Fruit fly (Drosophila melanogaster) whole organism, embryonic: ENCODE results near the gene nAChRalpha7.

ENCODE experiments used
- Abd-B ChIP-seq: fragments of 200-800 bp; sonication (Bioruptor generic); optimal IDR thresholded peaks from 2 replicates; lab custom pipeline; 2018; ENCODE audit warnings: missing biosample characterization, mild to moderate bottlenecking, missing genetic modification characterization, moderate library complexity
- Antp ChIP-seq: fragments of 200-800 bp; sonication (Bioruptor generic); optimal IDR thresholded peaks from 3 replicates; lab custom pipeline; 2016; ENCODE audit warnings: missing biosample characterization, missing genetic modification characterization
- BEAF-32 ChIP-seq: fragments of 200-800 bp; sonication (Bioruptor generic); optimal IDR thresholded peaks from 3 replicates; lab custom pipeline; 2017; ENCODE audit warnings: missing biosample characterization, missing genetic modification characterization, mild to moderate bottlenecking, moderate library complexity, missing genetic modification reagents
- Bdp1 ChIP-seq: fragments of 200-800 bp; sonication (Bioruptor generic); optimal IDR thresholded peaks from 3 replicates; lab custom pipeline; 2016; ENCODE audit warnings: missing biosample characterization, missing genetic modification characterization
- CG10462 ChIP-seq: fragments of 200-800 bp; sonication (Bioruptor generic); optimal IDR thresholded peaks from 2 replicates; lab custom pipeline; 2016; ENCODE audit warnings: missing biosample characterization, missing genetic modification characterization
- CG11247 ChIP-seq: fragments of 200-800 bp; sonication (Bioruptor generic); IDR thresholded peaks from 2 replicates; pipeline ENCODE4 v1.3.6; 2022; ENCODE audit warnings: missing biosample characterization, missing genetic modification characterization
- CG11696 ChIP-seq: fragments of 200-800 bp; sonication (Bioruptor generic); IDR thresholded peaks from 2 replicates; pipeline ENCODE4 v1.3.6; 2022; ENCODE audit warnings: missing biosample characterization, missing genetic modification characterization
- CG12155 ChIP-seq: fragments of 200-800 bp; sonication (Bioruptor generic); optimal IDR thresholded peaks from 3 replicates; lab custom pipeline; 2016; ENCODE audit warnings: missing biosample characterization, missing genetic modification characterization
- CG13624 ChIP-seq: fragments of 200-800 bp; sonication (Bioruptor generic); optimal IDR thresholded peaks from 2 replicates; lab custom pipeline; 2016; ENCODE audit warnings: missing biosample characterization, missing genetic modification characterization
- CG13894 ChIP-seq: fragments of 200-800 bp; sonication (Bioruptor generic); optimal IDR thresholded peaks from 3 replicates; lab custom pipeline; 2018; ENCODE audit warnings: missing biosample characterization, mild to moderate bottlenecking, missing genetic modification characterization, moderate library complexity
- CG14441 ChIP-seq: fragments of 200-800 bp; sonication (Bioruptor generic); IDR thresholded peaks from 2 replicates; pipeline ENCODE4 v1.3.6; 2022; ENCODE audit warnings: missing biosample characterization, missing genetic modification characterization
- CG15601 ChIP-seq: fragments of 200-800 bp; sonication (Bioruptor generic); optimal IDR thresholded peaks from 3 replicates; lab custom pipeline; 2019; ENCODE audit warnings: missing biosample characterization, mild to moderate bottlenecking, missing genetic modification characterization, moderate library complexity
- CG17328 ChIP-seq: fragments of 200-800 bp; sonication (Bioruptor generic); IDR thresholded peaks from 2 replicates; pipeline ENCODE4 v1.3.6; 2022; ENCODE audit warnings: missing biosample characterization, missing genetic modification characterization
- CG18011 ChIP-seq: fragments of 200-800 bp; sonication (Bioruptor generic); optimal IDR thresholded peaks from 2 replicates; lab custom pipeline; 2017; ENCODE audit warnings: missing biosample characterization, missing genetic modification characterization, mild to moderate bottlenecking, moderate library complexity, missing genotype
- CG2129 ChIP-seq: fragments of 200-800 bp; sonication (Bioruptor generic); IDR thresholded peaks from 2 replicates; pipeline ENCODE4 v1.3.6; 2022; ENCODE audit warnings: missing biosample characterization, missing genetic modification characterization; ENCODE audit not compliant: partially characterized antibody
- CG32772 ChIP-seq: fragments of 200-800 bp; sonication (Bioruptor generic); IDR thresholded peaks from 2 replicates; pipeline ENCODE4 v1.3.6; 2022; ENCODE audit warnings: missing biosample characterization, missing genetic modification characterization
- CG42726 ChIP-seq: fragments of 200-800 bp; sonication (Bioruptor generic); IDR thresholded peaks from 2 replicates; pipeline ENCODE4 v1.3.6; 2022; ENCODE audit warnings: missing biosample characterization, missing genetic modification characterization; ENCODE audit not compliant: partially characterized antibody
- CG6813 ChIP-seq: fragments of 200-800 bp; sonication (Bioruptor generic); optimal IDR thresholded peaks from 2 replicates; lab custom pipeline; 2017; ENCODE audit warnings: missing biosample characterization, missing genetic modification characterization, mild to moderate bottlenecking, moderate library complexity, missing genetic modification reagents
- CG7786 ChIP-seq: fragments of 200-800 bp; sonication (Bioruptor generic); optimal IDR thresholded peaks from 2 replicates; lab custom pipeline; 2016; ENCODE audit warnings: missing biosample characterization, missing genetic modification characterization
- CG8359 ChIP-seq: fragments of 200-800 bp; sonication (Bioruptor generic); optimal IDR thresholded peaks from 2 replicates; lab custom pipeline; 2017; ENCODE audit warnings: missing biosample characterization, mild to moderate bottlenecking, missing genetic modification characterization, borderline replicate concordance
- CG9609 ChIP-seq: fragments of 200-800 bp; sonication (Bioruptor generic); optimal IDR thresholded peaks from 3 replicates; lab custom pipeline; 2016; ENCODE audit warnings: missing biosample characterization, missing genetic modification characterization
- CrebB ChIP-seq: fragments of 200-800 bp; sonication (Bioruptor generic); optimal IDR thresholded peaks from 3 replicates; lab custom pipeline; 2018; ENCODE audit warnings: missing biosample characterization, mild to moderate bottlenecking, missing genetic modification characterization
- Dek ChIP-seq: fragments of 200-800 bp; sonication (Bioruptor generic); optimal IDR thresholded peaks from 3 replicates; lab custom pipeline; 2019; ENCODE audit warnings: missing biosample characterization, mild to moderate bottlenecking, missing genetic modification characterization, moderate library complexity
- Doc3 ChIP-seq: fragments of 200-800 bp; sonication (Bioruptor generic); IDR thresholded peaks from 3 replicates; pipeline ENCODE4 v1.3.6; 2022; ENCODE audit warnings: missing biosample characterization, missing genetic modification characterization; ENCODE audit not compliant: partially characterized antibody
- HHEX ChIP-seq: fragments of 200-800 bp; sonication (Bioruptor generic); optimal IDR thresholded peaks from 3 replicates; lab custom pipeline; 2017; ENCODE audit warnings: missing biosample characterization, mild to moderate bottlenecking, missing genetic modification characterization, missing genetic modification reagents
- Hr51 ChIP-seq, 2 experiments: fragments of 200-800 bp; sonication (Bioruptor generic); optimal IDR thresholded peaks; 2 replicates in 1 of 2; 3 replicates in 1 of 2; lab custom pipeline; 2016 to 2018; ENCODE audit warnings: missing biosample characterization in 2 of 2, missing genetic modification characterization in 2 of 2, mild to moderate bottlenecking in 1 of 2, moderate library complexity in 1 of 2
- NFAT ChIP-seq: fragments of 200-800 bp; sonication (Bioruptor generic); IDR thresholded peaks from 2 replicates; pipeline ENCODE4 v1.3.6; 2022; ENCODE audit warnings: missing biosample characterization, missing genetic modification characterization
- Nf-YA ChIP-seq: fragments of 200-800 bp; sonication (Bioruptor generic); IDR thresholded peaks from 2 replicates; pipeline ENCODE4 v1.3.6; 2022; ENCODE audit warnings: missing biosample characterization, missing genetic modification characterization
- Nf-YB ChIP-seq: fragments of 200-800 bp; sonication (Bioruptor generic); optimal IDR thresholded peaks from 3 replicates; lab custom pipeline; 2019; ENCODE audit warnings: missing biosample characterization, mild to moderate bottlenecking, missing genetic modification characterization, moderate library complexity
- abd-A ChIP-seq: fragments of 200-800 bp; sonication (Bioruptor generic); optimal IDR thresholded peaks from 3 replicates; lab custom pipeline; 2019; ENCODE audit warnings: missing biosample characterization, mild to moderate bottlenecking, missing genetic modification characterization, moderate library complexity
- az2 ChIP-seq: fragments of 200-800 bp; sonication (Bioruptor generic); optimal IDR thresholded peaks from 3 replicates; lab custom pipeline; 2016; ENCODE audit warnings: missing biosample characterization, missing genetic modification characterization
- bsh ChIP-seq, 2 experiments: fragments of 200-800 bp; sonication (Bioruptor generic); optimal IDR thresholded peaks; 2 replicates each; lab custom pipeline; 2017 to 2018; ENCODE audit warnings: mild to moderate bottlenecking in 2 of 2, missing biosample characterization in 2 of 2, missing genetic modification characterization in 2 of 2, moderate library complexity in 1 of 2
- chm ChIP-seq: fragments of 200-800 bp; sonication (Bioruptor generic); IDR thresholded peaks from 2 replicates; pipeline ENCODE4 v1.3.6; 2022; ENCODE audit warnings: missing biosample characterization, missing genetic modification characterization
- chn ChIP-seq: fragments of 200-800 bp; sonication (Bioruptor generic); optimal IDR thresholded peaks from 2 replicates; lab custom pipeline; 2016; ENCODE audit warnings: missing biosample characterization, missing genetic modification characterization
- ci ChIP-seq: fragments of 200-800 bp; sonication (Bioruptor generic); IDR thresholded peaks from 3 replicates; pipeline ENCODE4 v1.3.6; 2022; ENCODE audit warnings: missing biosample characterization, missing genetic modification characterization
- dmrt11E ChIP-seq: fragments of 200-800 bp; sonication (Bioruptor generic); optimal IDR thresholded peaks from 3 replicates; lab custom pipeline; 2018; ENCODE audit warnings: missing biosample characterization, mild to moderate bottlenecking, missing genetic modification characterization, moderate library complexity
- ems ChIP-seq: fragments of 200-800 bp; sonication (Bioruptor generic); optimal IDR thresholded peaks from 3 replicates; lab custom pipeline; 2016; ENCODE audit warnings: missing biosample characterization, missing genetic modification characterization
- fd64A ChIP-seq: fragments of 200-800 bp; sonication (Bioruptor generic); optimal IDR thresholded peaks from 3 replicates; lab custom pipeline; 2018; ENCODE audit warnings: missing biosample characterization, mild to moderate bottlenecking, missing genetic modification characterization
- ham ChIP-seq: fragments of 200-800 bp; sonication (Bioruptor generic); IDR thresholded peaks from 2 replicates; pipeline ENCODE4 v1.3.6; 2022; ENCODE audit warnings: missing biosample characterization, missing genetic modification characterization
- nom ChIP-seq: fragments of 200-800 bp; sonication (Bioruptor generic); optimal IDR thresholded peaks from 2 replicates; lab custom pipeline; 2017; ENCODE audit warnings: missing biosample characterization, missing genetic modification characterization, mild to moderate bottlenecking, moderate library complexity, missing genetic modification reagents
- onecut ChIP-seq: fragments of 200-800 bp; sonication (Bioruptor generic); IDR thresholded peaks from 2 replicates; pipeline ENCODE4 v1.3.6; 2022; ENCODE audit warnings: missing biosample characterization, missing genetic modification characterization
- pnt ChIP-seq: fragments of 200-800 bp; sonication (Bioruptor generic); optimal IDR thresholded peaks from 3 replicates; lab custom pipeline; 2016; ENCODE audit warnings: missing biosample characterization, missing genetic modification characterization
- sc ChIP-seq, 3 experiments: fragments of >200 bp in 2 of 3; fragments of 200-800 bp in 1 of 3; sonication (Bioruptor generic) in 1 of 3; optimal IDR thresholded peaks; 2 replicates in 2 of 3; 3 replicates in 1 of 3; lab custom pipeline; 2017; ENCODE audit warnings: mild to moderate bottlenecking in 1 of 3, missing biosample characterization in 1 of 3, missing genetic modification characterization in 1 of 3, missing genetic modification reagents in 1 of 3
- schlank ChIP-seq: fragments of 200-800 bp; sonication (Bioruptor generic); optimal IDR thresholded peaks from 2 replicates; lab custom pipeline; 2018; ENCODE audit warnings: missing biosample characterization, mild to moderate bottlenecking, missing genetic modification characterization
- sim ChIP-seq: fragments of 200-800 bp; sonication (Bioruptor generic); IDR thresholded peaks from 2 replicates; pipeline ENCODE4 v1.3.6; 2022; ENCODE audit warnings: missing biosample characterization, missing genetic modification characterization
- unpg ChIP-seq: fragments of 200-800 bp; sonication (Bioruptor generic); optimal IDR thresholded peaks from 3 replicates; lab custom pipeline; 2018; ENCODE audit warnings: missing biosample characterization, mild to moderate bottlenecking, missing genetic modification characterization, moderate library complexity
- vnd ChIP-seq: fragments of 200-800 bp; sonication (Bioruptor generic); IDR thresholded peaks from 3 replicates; pipeline ENCODE4 v1.3.6; 2022; ENCODE audit warnings: missing biosample characterization, missing genetic modification characterization; ENCODE audit not compliant: partially characterized antibody
- wor ChIP-seq: fragments of 200-800 bp; sonication (Bioruptor generic); IDR thresholded peaks from 2 replicates; pipeline ENCODE4 v1.3.6; 2022; ENCODE audit warnings: missing biosample characterization, missing genetic modification characterization
- yki ChIP-seq: fragments of >200 bp; optimal IDR thresholded peaks from 3 replicates; lab custom pipeline; 2018
- zfh1 ChIP-seq: fragments of 200-800 bp; sonication (Bioruptor generic); IDR thresholded peaks from 3 replicates; pipeline ENCODE4 v1.3.6; 2022; ENCODE audit warnings: missing biosample characterization, missing genetic modification characterization

Gene nAChRalpha7

dm6 chrX:19323835-19324133, 24.5 kb downstream of the nAChRalpha7 start (continued):
- TF ChIP-seq Nf-YB (GFP tag; lab: Kevin White, UChicago): peak; percentile 53
- peak; percentile 67; the same call in 1 of the 2 replicates for TF ChIP-seq ham
- 0 out of 2 replicates have a peak, but pooled peaks have one; percentile 30 for TF ChIP-seq chm (GFP tag; lab: Robert Waterston, UW)
- TF ChIP-seq CG17328: peak; percentile 81
- TF ChIP-seq Bdp1 (GFP tag; lab: Kevin White, UChicago): peak; percentile 47
- peak; percentile 76 for TF ChIP-seq ems (GFP tag; lab: Kevin White, UChicago)
- peak; percentile 38 for TF ChIP-seq Abd-B
- no peak for TF ChIP-seq CG42726 (GFP tag; lab: Robert Waterston, UW)
- TF ChIP-seq unpg: peak; percentile 85
- peak; percentile 82 for TF ChIP-seq Dek (tag; lab: Kevin White, UChicago)
- TF ChIP-seq CG8359: peak; percentile 35
- TF ChIP-seq CG18011: peak; percentile 50
- no peak for TF ChIP-seq sc (optimal IDR thresholded peaks at IDR 0.05; lab: Kevin White, UChicago)
- peak; percentile 14 for TF ChIP-seq sc (GFP tag; optimal IDR thresholded peaks at IDR 0.05; lab: Kevin White, UChicago)
- TF ChIP-seq az2 (GFP tag; lab: Kevin White, UChicago): peak; percentile 66
- peak; percentile 71 for TF ChIP-seq onecut
- peak; percentile 49 for TF ChIP-seq CG13624 (GFP tag; lab: Kevin White, UChicago)
- TF ChIP-seq NFAT (GFP tag; lab: Robert Waterston, UW): peak; percentile 74; the same call in 1 of the 2 replicates
- peak; percentile 87 for TF ChIP-seq CG6813
- TF ChIP-seq Doc3 (GFP tag; lab: Robert Waterston, UW): no peak
- no peak for TF ChIP-seq abd-A (tag; lab: Kevin White, UChicago)
- TF ChIP-seq CG12155 (GFP tag; lab: Kevin White, UChicago): peak; percentile 82
- peak; percentile 76 to 83 for TF ChIP-seq Hr51 (GFP tag; optimal IDR thresholded peaks at IDR 0.05; lab: Kevin White, UChicago)
- TF ChIP-seq sim (GFP tag; lab: Robert Waterston, UW): peak; percentile 54; the same call in 1 of the 2 replicates
- TF ChIP-seq schlank (tag; lab: Kevin White, UChicago): peak; percentile 82
- TF ChIP-seq zfh1 (GFP tag; lab: Robert Waterston, UW): peak; percentile 81
- peak; percentile 51 for TF ChIP-seq pnt
- peak; percentile 52 for TF ChIP-seq chn
- peak; percentile 88 for TF ChIP-seq CrebB (tag; lab: Kevin White, UChicago)
- TF ChIP-seq CG32772 (GFP tag; lab: Robert Waterston, UW): peak; percentile 83
- 0 out of 2 replicates have a peak, but pooled peaks have one; percentile 6 for TF ChIP-seq CG11696 (GFP tag; lab: Robert Waterston, UW)
- TF ChIP-seq vnd: no peak
- peak; percentile 83 for TF ChIP-seq CG13894 (tag; lab: Kevin White, UChicago)
- peak; percentile 39 for TF ChIP-seq CG15601
- TF ChIP-seq CG10462 (GFP tag; lab: Kevin White, UChicago): peak; percentile 35
- peak; percentile 58; the same call in 1 of the 2 replicates for TF ChIP-seq Nf-YA
- no peak for TF ChIP-seq CG2129
- TF ChIP-seq wor (GFP tag; lab: Robert Waterston, UW): peak; percentile 52
- TF ChIP-seq CG9609 (GFP tag; lab: Kevin White, UChicago): peak; percentile 42
- peak; percentile 67 for TF ChIP-seq CG7786 (GFP tag; lab: Kevin White, UChicago)
- TF ChIP-seq bsh (GFP tag; optimal IDR thresholded peaks at IDR 0.05; lab: Kevin White, UChicago): peak; percentile 85 to 87
- TF ChIP-seq nom (GFP tag; lab: Kevin White, UChicago): peak; percentile 32
- TF ChIP-seq Antp (GFP tag; lab: Kevin White, UChicago): peak; percentile 69
- no peak for TF ChIP-seq yki (lab: Kevin White, UChicago)
- TF ChIP-seq CG11247 (GFP tag; lab: Robert Waterston, UW): no peak
- peak; percentile 69 for TF ChIP-seq dmrt11E (tag; lab: Kevin White, UChicago)
- TF ChIP-seq CG14441: peak; percentile 78
- peak; percentile 80 for TF ChIP-seq HHEX (GFP tag; lab: Kevin White, UChicago)
- peak; percentile 16 for TF ChIP-seq fd64A (GFP tag; lab: Kevin White, UChicago)
- TF ChIP-seq ci (GFP tag; lab: Robert Waterston, UW): peak; percentile 89
- TF ChIP-seq BEAF-32 (GFP tag; lab: Kevin White, UChicago): no peak
